Worm (Caenorhabditis elegans): ENCODE measurements around the gene igdb-2.
"Not testable (repeated sequence)": the region's sequence is repeated elsewhere in the genome, so short reads cannot be mapped to it uniquely, and the experiment has no call there.

DNA sequence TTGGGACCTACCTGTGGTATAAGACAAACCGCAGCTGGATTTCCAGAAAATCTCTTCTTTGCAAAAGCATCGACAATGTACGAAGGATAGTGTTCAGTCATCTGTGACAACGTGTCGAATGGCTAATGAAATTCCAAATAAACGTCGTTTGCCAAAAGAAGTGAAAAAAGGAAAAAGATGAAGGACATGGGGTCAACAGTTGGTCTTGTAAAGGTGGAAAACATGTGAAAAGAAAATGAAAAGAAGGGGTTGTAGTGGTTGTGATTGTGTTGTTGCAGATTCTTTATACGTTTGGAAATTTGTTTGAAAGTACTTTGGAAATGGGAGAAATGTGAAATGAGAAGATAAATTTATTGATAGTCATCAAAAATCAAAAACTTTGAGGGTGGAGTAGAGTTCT is 8.5 kb downstream of the igdb-2 start, which contains the start of gene T04A11.1:
- not testable (repeated sequence) for TF ChIP-seq ama-1 (optimal IDR thresholded peaks at IDR 0.05); tbx-37 (GFP tag; conservative IDR thresholded peaks at IDR 0.05); sea-1 (GFP tag; conservative IDR thresholded peaks at IDR 0.05); ceh-36 (tag; optimal IDR thresholded peaks at IDR 0.05); scrt-1 (GFP tag; IDR thresholded peaks at IDR 0.05); hmbx-1 (tag; optimal IDR thresholded peaks at IDR 0.05); flt-1 (GFP tag; IDR thresholded peaks at IDR 0.05); tra-4 (tag; optimal IDR thresholded peaks at IDR 0.05); pes-1 (GFP tag; IDR thresholded peaks at IDR 0.05); tbx-11 (GFP tag; IDR thresholded peaks at IDR 0.05); F13C5.2 (tag; optimal IDR thresholded peaks at IDR 0.05); ets-7 (tag; optimal IDR thresholded peaks at IDR 0.05); aly-1 (tag; optimal IDR thresholded peaks at IDR 0.05); ceh-13 (GFP tag; optimal IDR thresholded peaks at IDR 0.05)

All from whole organism, early embryonic.